Fruit fly (Drosophila melanogaster) whole organism, embryonic: ENCODE data around the gene CG43401.

Experiments used
- Abd-B ChIP-seq: fragments of 200-800 bp; sonication (Bioruptor generic); optimal IDR thresholded peaks from 2 replicates; lab custom pipeline; 2018; ENCODE audit warnings: missing biosample characterization, mild to moderate bottlenecking, missing genetic modification characterization, moderate library complexity
- Antp ChIP-seq: fragments of 200-800 bp; sonication (Bioruptor generic); optimal IDR thresholded peaks from 3 replicates; lab custom pipeline; 2016; ENCODE audit warnings: missing biosample characterization, missing genetic modification characterization
- B-H1 ChIP-seq: fragments of 200-800 bp; sonication (Bioruptor generic); IDR thresholded peaks from 3 replicates; pipeline ENCODE4 v1.3.6; 2022; ENCODE audit warnings: missing biosample characterization, missing genetic modification characterization
- Bdp1 ChIP-seq: fragments of 200-800 bp; sonication (Bioruptor generic); optimal IDR thresholded peaks from 3 replicates; lab custom pipeline; 2016; ENCODE audit warnings: missing biosample characterization, missing genetic modification characterization
- CG10209 ChIP-seq: fragments of 200-800 bp; sonication (Bioruptor generic); optimal IDR thresholded peaks from 3 replicates; lab custom pipeline; 2017; ENCODE audit warnings: missing biosample characterization, mild to moderate bottlenecking, missing genetic modification characterization, missing genetic modification reagents
- CG10321 ChIP-seq: fragments of 200-800 bp; sonication (Bioruptor generic); IDR thresholded peaks from 2 replicates; pipeline ENCODE4 v1.3.6; 2022; ENCODE audit warnings: missing biosample characterization, missing genetic modification characterization
- CG11093 ChIP-seq: fragments of 200-800 bp; sonication (Bioruptor generic); IDR thresholded peaks from 3 replicates; pipeline ENCODE4 v1.3.6; 2022; ENCODE audit warnings: missing biosample characterization, missing genetic modification characterization
- CG11723 ChIP-seq: fragments of 200-800 bp; sonication (Bioruptor generic); optimal IDR thresholded peaks from 2 replicates; lab custom pipeline; 2017; ENCODE audit warnings: missing biosample characterization, mild to moderate bottlenecking, missing genetic modification characterization
- CG12104 ChIP-seq: fragments of 200-800 bp; sonication (Bioruptor generic); optimal IDR thresholded peaks from 3 replicates; lab custom pipeline; 2016; ENCODE audit warnings: missing biosample characterization, missing genetic modification characterization
- CG12659 ChIP-seq: fragments of 200-800 bp; sonication (Bioruptor generic); optimal IDR thresholded peaks from 3 replicates; lab custom pipeline; 2017; ENCODE audit warnings: mild to moderate bottlenecking, missing biosample characterization, missing genetic modification reagents, missing genetic modification characterization
- CG14667 ChIP-seq: fragments of 200-800 bp; sonication (Bioruptor generic); IDR thresholded peaks from 2 replicates; pipeline ENCODE4 v1.3.6; 2022; ENCODE audit warnings: missing biosample characterization, missing genetic modification characterization
- CG15696 ChIP-seq: fragments of 200-800 bp; sonication (Bioruptor generic); optimal IDR thresholded peaks from 2 replicates; lab custom pipeline; 2019; ENCODE audit warnings: missing biosample characterization, mild to moderate bottlenecking, missing genetic modification characterization, moderate library complexity
- CG1602 ChIP-seq: fragments of 200-800 bp; sonication (Bioruptor generic); optimal IDR thresholded peaks from 3 replicates; lab custom pipeline; 2016; ENCODE audit warnings: missing biosample characterization, missing genetic modification characterization
- CG17612 ChIP-seq: fragments of 200-800 bp; sonication (Bioruptor generic); IDR thresholded peaks from 2 replicates; pipeline ENCODE4 v1.3.6; 2022; ENCODE audit warnings: missing biosample characterization, missing genetic modification characterization
- CG17829 ChIP-seq: fragments of 200-800 bp; optimal IDR thresholded peaks from 2 replicates; lab custom pipeline; 2019; ENCODE audit warnings: missing biosample characterization, mild to moderate bottlenecking, missing genetic modification characterization, moderate library complexity
- CG18619 ChIP-seq: fragments of 200-800 bp; sonication (Bioruptor generic); optimal IDR thresholded peaks from 3 replicates; lab custom pipeline; 2017; ENCODE audit warnings: missing biosample characterization, mild to moderate bottlenecking, missing genetic modification characterization
- CG31441 ChIP-seq: fragments of 200-800 bp; sonication (Bioruptor generic); IDR thresholded peaks from 2 replicates; pipeline ENCODE4 v1.3.6; 2022; ENCODE audit warnings: missing biosample characterization, missing genetic modification characterization
- CG4282 ChIP-seq: fragments of 200-800 bp; sonication (Bioruptor generic); optimal IDR thresholded peaks from 2 replicates; lab custom pipeline; 2016; ENCODE audit warnings: missing biosample characterization, missing genetic modification characterization
- CG4617 ChIP-seq: fragments of 200-800 bp; sonication (Bioruptor generic); optimal IDR thresholded peaks from 3 replicates; lab custom pipeline; 2016; ENCODE audit warnings: missing biosample characterization, missing genetic modification characterization, borderline replicate concordance
- CG6854 ChIP-seq: fragments of 200-800 bp; sonication (Bioruptor generic); optimal IDR thresholded peaks from 3 replicates; lab custom pipeline; 2017; ENCODE audit warnings: missing biosample characterization, mild to moderate bottlenecking, missing genetic modification characterization
- CG7556 ChIP-seq: fragments of 200-800 bp; sonication (Bioruptor generic); optimal IDR thresholded peaks from 2 replicates; lab custom pipeline; 2017; ENCODE audit warnings: missing biosample characterization, mild to moderate bottlenecking, missing genetic modification characterization
- CG8765 ChIP-seq: fragments of 200-800 bp; sonication (Bioruptor generic); IDR thresholded peaks from 2 replicates; pipeline ENCODE4 v1.3.6; 2022; ENCODE audit warnings: missing biosample characterization, missing genetic modification characterization
- CoRest ChIP-seq: fragments of 200-800 bp; sonication (Bioruptor generic); optimal IDR thresholded peaks from 3 replicates; lab custom pipeline; 2018; ENCODE audit warnings: missing biosample characterization, mild to moderate bottlenecking, missing genetic modification characterization, moderate library complexity
- Dad ChIP-seq: fragments of 200-800 bp; sonication (Bioruptor generic); optimal IDR thresholded peaks from 3 replicates; lab custom pipeline; 2016; ENCODE audit warnings: missing biosample characterization, missing genetic modification characterization
- Ets65A ChIP-seq: fragments of 200-800 bp; sonication (Bioruptor generic); peaks from one replicate; lab custom pipeline; 2016; ENCODE audit warnings: missing biosample characterization, missing genetic modification characterization
- Gug ChIP-seq: fragments of 200-800 bp; sonication (Bioruptor generic); IDR thresholded peaks from 4 replicates; pipeline ENCODE4 v1.3.6; 2022; ENCODE audit warnings: missing biosample characterization, missing genetic modification characterization
- Hey ChIP-seq: fragments of 200-800 bp; sonication (Bioruptor generic); optimal IDR thresholded peaks from 3 replicates; lab custom pipeline; 2018; ENCODE audit warnings: missing biosample characterization, mild to moderate bottlenecking, missing genetic modification characterization
- Jarid2 ChIP-seq: fragments of 200-800 bp; sonication (Bioruptor generic); optimal IDR thresholded peaks from 3 replicates; lab custom pipeline; 2017; ENCODE audit warnings: mild to moderate bottlenecking, missing biosample characterization, missing genetic modification reagents, missing genetic modification characterization
- Mrtf ChIP-seq: fragments of 200-800 bp; sonication (Bioruptor generic); IDR thresholded peaks from 3 replicates; pipeline ENCODE4 v1.3.6; 2022; ENCODE audit warnings: missing biosample characterization, missing genetic modification characterization
- Pdp1 ChIP-seq, 2 experiments: fragments of 200-800 bp; sonication (Bioruptor generic); optimal IDR thresholded peaks; 3 replicates each; lab custom pipeline; 2016; ENCODE audit warnings: missing biosample characterization in 2 of 2, missing genetic modification characterization in 2 of 2, mild to moderate bottlenecking in 1 of 2, moderate library complexity in 1 of 2
- Scr ChIP-seq: fragments of 200-800 bp; sonication (Bioruptor generic); IDR thresholded peaks from 2 replicates; pipeline ENCODE4 v1.3.6; 2022; ENCODE audit warnings: missing biosample characterization, missing genetic modification characterization; ENCODE audit not compliant: partially characterized antibody
- Sin3A ChIP-seq: fragments of >200 bp; optimal IDR thresholded peaks from 2 replicates; lab custom pipeline; 2018
- Sox102F ChIP-seq: fragments of 200-800 bp; sonication (Bioruptor generic); optimal IDR thresholded peaks from 2 replicates; lab custom pipeline; 2018; ENCODE audit warnings: missing biosample characterization, mild to moderate bottlenecking, missing genetic modification characterization, moderate library complexity
- Sry-β ChIP-seq: fragments of 200-800 bp; sonication (Bioruptor generic); optimal IDR thresholded peaks from 2 replicates; lab custom pipeline; 2018; ENCODE audit warnings: missing biosample characterization, mild to moderate bottlenecking, missing genetic modification characterization, moderate library complexity
- Vsx1 ChIP-seq: fragments of 200-800 bp; sonication (Bioruptor generic); optimal IDR thresholded peaks from 2 replicates; lab custom pipeline; 2017; ENCODE audit warnings: missing biosample characterization, mild to moderate bottlenecking, missing genetic modification characterization, missing genetic modification reagents
- abd-A ChIP-seq: fragments of 200-800 bp; sonication (Bioruptor generic); optimal IDR thresholded peaks from 3 replicates; lab custom pipeline; 2019; ENCODE audit warnings: missing biosample characterization, mild to moderate bottlenecking, missing genetic modification characterization, moderate library complexity
- ac ChIP-seq: fragments of 200-800 bp; sonication (Bioruptor generic); optimal IDR thresholded peaks from 3 replicates; lab custom pipeline; 2017; ENCODE audit warnings: missing biosample characterization, mild to moderate bottlenecking, missing genetic modification characterization
- ci ChIP-seq: fragments of 200-800 bp; sonication (Bioruptor generic); IDR thresholded peaks from 3 replicates; pipeline ENCODE4 v1.3.6; 2022; ENCODE audit warnings: missing biosample characterization, missing genetic modification characterization
- crc ChIP-seq: fragments of 200-800 bp; sonication (Bioruptor generic); optimal IDR thresholded peaks from 2 replicates; lab custom pipeline; 2016; ENCODE audit warnings: missing biosample characterization, missing genetic modification characterization
- crp ChIP-seq, 2 experiments: fragments of 200-800 bp; sonication (Bioruptor generic); optimal IDR thresholded peaks; 2 replicates in 1 of 2; 3 replicates in 1 of 2; lab custom pipeline; 2017; ENCODE audit warnings: missing biosample characterization in 2 of 2, missing genetic modification characterization in 2 of 2, mild to moderate bottlenecking in 1 of 2, moderate library complexity in 1 of 2
- gcm ChIP-seq: fragments of 200-800 bp; sonication (Bioruptor generic); optimal IDR thresholded peaks from 2 replicates; lab custom pipeline; 2019; ENCODE audit warnings: missing biosample characterization, mild to moderate bottlenecking, missing genetic modification characterization, moderate library complexity
- kni ChIP-seq: fragments of 200-800 bp; sonication (Bioruptor generic); optimal IDR thresholded peaks from 3 replicates; lab custom pipeline; 2017; ENCODE audit warnings: mild to moderate bottlenecking, missing biosample characterization, missing genetic modification reagents, missing genetic modification characterization
- lab ChIP-seq: fragments of 200-800 bp; sonication (Bioruptor generic); optimal IDR thresholded peaks from 3 replicates; lab custom pipeline; 2017; ENCODE audit warnings: missing biosample characterization, missing genetic modification characterization, mild to moderate bottlenecking, moderate library complexity, missing genetic modification reagents
- lov ChIP-seq, 2 experiments: fragments of 200-800 bp in 1 of 2; fragments of >200 bp in 1 of 2; sonication (Bioruptor generic) in 1 of 2; IDR thresholded peaks in 1 of 2; optimal IDR thresholded peaks in 1 of 2; 2 replicates in 1 of 2; 3 replicates in 1 of 2; pipeline versions ENCODE4 v1.3.6 to Lab custom; 2017 to 2022; ENCODE audit warnings: missing biosample characterization in 1 of 2, missing genetic modification characterization in 1 of 2
- otp ChIP-seq: fragments of 200-800 bp; sonication (Bioruptor generic); IDR thresholded peaks from 3 replicates; pipeline ENCODE4, ENCODE4 v1.3.6; 2022; ENCODE audit warnings: missing biosample characterization, missing genetic modification characterization
- p53 ChIP-seq: fragments of 200-800 bp; sonication (Bioruptor generic); optimal IDR thresholded peaks from 2 replicates; lab custom pipeline; 2016; ENCODE audit warnings: missing biosample characterization, missing genetic modification characterization
- pan ChIP-seq, 4 experiments: fragments of >200 bp in 3 of 4; fragments of 200-800 bp in 1 of 4; sonication (Bioruptor generic) in 1 of 4; optimal IDR thresholded peaks in 3 of 4; IDR thresholded peaks in 1 of 4; 2 replicates each; pipeline versions ENCODE4 v1.3.6 to Lab custom; 2017 to 2022; ENCODE audit warnings: missing biosample characterization in 2 of 4, missing genetic modification characterization in 2 of 4, mixed read lengths in 1 of 4
- pros ChIP-seq: fragments of 200-800 bp; sonication (Bioruptor generic); optimal IDR thresholded peaks from 3 replicates; lab custom pipeline; 2019; ENCODE audit warnings: missing biosample characterization, mild to moderate bottlenecking, missing genetic modification characterization, moderate library complexity
- sens ChIP-seq: fragments of 200-800 bp; sonication (Bioruptor generic); peaks from one replicate; lab custom pipeline; 2016; ENCODE audit warnings: missing biosample characterization, missing genetic modification characterization

CG43401 gene

dm6 chr2L:1428290-1428689 lies at the start of gene CG43401 (continued):
- TF ChIP-seq Bdp1: no peak
- no peak for TF ChIP-seq Sin3A (lab: Kevin White, UChicago)
- no peak for TF ChIP-seq CG11093 (GFP tag; lab: Robert Waterston, UW)
- TF ChIP-seq CoRest (tag; lab: Kevin White, UChicago): peak; percentile 39
- TF ChIP-seq Pdp1 (GFP tag; optimal IDR thresholded peaks at IDR 0.05; lab: Kevin White, UChicago): peak in 1 of 2 experiments; percentile 23
- TF ChIP-seq CG17829 (tag; lab: Kevin White, UChicago): peak; percentile 40
- TF ChIP-seq CG17612: 0 out of 2 replicates have a peak, but pooled peaks have one; percentile 13
- no peak for TF ChIP-seq pan (optimal IDR thresholded peaks at IDR 0.05; lab: Kevin White, UChicago)
- TF ChIP-seq pan (GFP tag; optimal IDR thresholded peaks at IDR 0.05 in 1 of 2, IDR thresholded peaks at IDR 0.05 in 1 of 2): peak in 1 of 2 experiments; percentile 70
- no peak for TF ChIP-seq Hey (tag; lab: Kevin White, UChicago)
- peak; percentile 25 for TF ChIP-seq CG12659 (GFP tag; lab: Kevin White, UChicago)
- peak; percentile 19; the same call in 1 of the 2 replicates for TF ChIP-seq CG10321 (GFP tag; lab: Robert Waterston, UW)
- 0 out of 4 replicates have a peak, but pooled peaks have one; percentile 28 for TF ChIP-seq Gug (GFP tag; lab: Robert Waterston, UW)
- TF ChIP-seq lab (GFP tag; lab: Kevin White, UChicago): peak; percentile 47
- no peak for TF ChIP-seq CG4617 (GFP tag; lab: Kevin White, UChicago)
- no peak for TF ChIP-seq ac (GFP tag; lab: Kevin White, UChicago)
- TF ChIP-seq CG8765: no peak
- peak; percentile 63 for TF ChIP-seq CG31441 (GFP tag; lab: Robert Waterston, UW)
- no peak for TF ChIP-seq Sry-β (GFP tag; lab: Kevin White, UChicago)
- no peak for TF ChIP-seq CG4282 (GFP tag; lab: Kevin White, UChicago)
- TF ChIP-seq Ets65A (GFP tag; lab: Kevin White, UChicago): peak; percentile 78
- no peak for TF ChIP-seq CG12104
- TF ChIP-seq CG15696: no peak
- TF ChIP-seq CG14667: 0 out of 2 replicates have a peak, but pooled peaks have one; percentile 23
- TF ChIP-seq Dad (GFP tag; lab: Kevin White, UChicago): no peak
- peak; percentile 52; the same call in 2 of the 3 replicates for TF ChIP-seq otp (GFP tag; lab: Robert Waterston, UW)
- no peak for TF ChIP-seq Scr (GFP tag; lab: Robert Waterston, UW)
- TF ChIP-seq Sox102F (GFP tag; lab: Kevin White, UChicago): peak; percentile 83
- TF ChIP-seq abd-A (tag; lab: Kevin White, UChicago): no peak
- TF ChIP-seq Antp (GFP tag; lab: Kevin White, UChicago): no peak
- TF ChIP-seq pros (GFP tag; lab: Kevin White, UChicago): no peak
- TF ChIP-seq crp (GFP tag; optimal IDR thresholded peaks at IDR 0.05; lab: Kevin White, UChicago): no peak
- TF ChIP-seq lov (optimal IDR thresholded peaks at IDR 0.05; lab: Kevin White, UChicago): no peak
- TF ChIP-seq lov (GFP tag; IDR thresholded peaks at IDR 0.05; lab: Robert Waterston, UW): no peak
- TF ChIP-seq B-H1 (GFP tag; lab: Robert Waterston, UW): peak; percentile 65
- TF ChIP-seq CG10209 (GFP tag; lab: Kevin White, UChicago): peak; percentile 38
- no peak for TF ChIP-seq CG11723 (GFP tag; lab: Kevin White, UChicago)
- TF ChIP-seq p53 (GFP tag; lab: Kevin White, UChicago): no peak
- peak; percentile 93 for TF ChIP-seq sens (GFP tag; lab: Kevin White, UChicago)
- peak; percentile 77 for TF ChIP-seq ci
- TF ChIP-seq CG18619 (GFP tag; lab: Kevin White, UChicago): no peak
- TF ChIP-seq CG7556: peak; percentile 55
- peak; percentile 37 for TF ChIP-seq CG1602 (GFP tag; lab: Kevin White, UChicago)
- 0 out of 3 replicates have a peak, but pooled peaks have one; percentile 39 for TF ChIP-seq Mrtf (GFP tag; lab: Robert Waterston, UW)
- peak; percentile 7 for TF ChIP-seq Abd-B
- TF ChIP-seq CG6854 (GFP tag; lab: Kevin White, UChicago): no peak
- no peak for TF ChIP-seq Jarid2 (GFP tag; lab: Kevin White, UChicago)
- TF ChIP-seq kni (GFP tag; lab: Kevin White, UChicago): no peak
- no peak for TF ChIP-seq Vsx1 (GFP tag; lab: Kevin White, UChicago)
- TF ChIP-seq gcm (GFP tag; lab: Kevin White, UChicago): peak; percentile 60
- TF ChIP-seq crc (GFP tag; lab: Kevin White, UChicago): peak; percentile 35
